Worm (Caenorhabditis elegans): ENCODE results near the gene soc-1.

- no peak for TF ChIP-seq aly-2 (tag; optimal IDR thresholded peaks at IDR 0.05)
- TF ChIP-seq lsy-2 (tag; optimal IDR thresholded peaks at IDR 0.05): no peak
- TF ChIP-seq ZK546.5 (tag; optimal IDR thresholded peaks at IDR 0.05): no peak
Measured at ce11 chrV:4630267-4630666, 12.5 kb upstream of the soc-1 start.
